Worm (Caenorhabditis elegans) whole organism, early embryonic: ENCODE measurements around the gene F21D12.2.

ENCODE experiments used
- B0310.2 ChIP-seq: sonication (generic microtip); optimal IDR thresholded peaks from 2 replicates; lab custom pipeline; 2016; ENCODE audit warnings: mild to moderate bottlenecking, missing genetic modification characterization, missing compliant biosample characterization
- F13C5.2 ChIP-seq: sonication (generic microtip); optimal IDR thresholded peaks from 2 replicates; lab custom pipeline; 2017; ENCODE audit warnings: mild to moderate bottlenecking, missing genetic modification characterization, inconsistent platforms, missing compliant biosample characterization
- aly-1 ChIP-seq: sonication (generic microtip); optimal IDR thresholded peaks from 2 replicates; lab custom pipeline; 2016; ENCODE audit warnings: missing genetic modification characterization, missing compliant biosample characterization
- ama-1 ChIP-seq: fragments of 150-350 bp; optimal IDR thresholded peaks from 2 replicates; lab custom pipeline; 2014
- ceh-13 ChIP-seq: fragments of 200-800 bp; sonication (Bioruptor generic); optimal IDR thresholded peaks from 2 replicates; lab custom pipeline; 2018; ENCODE audit warnings: mild to moderate bottlenecking, missing genetic modification characterization, missing compliant biosample characterization
- ceh-36 ChIP-seq: sonication (generic microtip); optimal IDR thresholded peaks from 2 replicates; lab custom pipeline; 2016; ENCODE audit warnings: missing genetic modification characterization, inconsistent platforms, missing compliant biosample characterization
- ets-7 ChIP-seq: sonication (generic microtip); optimal IDR thresholded peaks from 2 replicates; lab custom pipeline; 2016; ENCODE audit warnings: missing genotype, missing genetic modification characterization, missing compliant biosample characterization
- flt-1 ChIP-seq: fragments of 200-800 bp; sonication (Bioruptor generic); IDR thresholded peaks from 2 replicates; pipeline ENCODE4 v1.3.6; 2022; ENCODE audit warnings: missing genetic modification characterization, missing compliant biosample characterization
- hmbx-1 ChIP-seq: sonication (generic microtip); optimal IDR thresholded peaks from 2 replicates; lab custom pipeline; 2016; ENCODE audit warnings: mild to moderate bottlenecking, missing genetic modification characterization, missing compliant biosample characterization
- hmg-4 ChIP-seq: fragments of 200-800 bp; sonication (Bioruptor generic); optimal IDR thresholded peaks from 2 replicates; lab custom pipeline; 2018; ENCODE audit warnings: mild to moderate bottlenecking, missing genetic modification characterization, missing compliant biosample characterization
- hnd-1 ChIP-seq: sonication (generic microtip); optimal IDR thresholded peaks from 2 replicates; lab custom pipeline; 2016; ENCODE audit warnings: missing genetic modification characterization, missing compliant biosample characterization
- pes-1 ChIP-seq: fragments of 200-800 bp; sonication (Bioruptor generic); IDR thresholded peaks from 2 replicates; pipeline ENCODE4 v1.3.6; 2022; ENCODE audit warnings: missing genetic modification reagents, missing genetic modification characterization, missing compliant biosample characterization
- scrt-1 ChIP-seq: fragments of 200-800 bp; sonication (Bioruptor generic); IDR thresholded peaks from 2 replicates; pipeline ENCODE4 v1.3.6; 2022; ENCODE audit warnings: missing genetic modification characterization, missing compliant biosample characterization
- sea-1 ChIP-seq: fragments of 200-800 bp; sonication (Bioruptor generic); conservative IDR thresholded peaks from 2 replicates; pipeline ENCODE4 v1.3.6; 2022; ENCODE audit warnings: missing genetic modification characterization, missing compliant biosample characterization
- tbx-11 ChIP-seq: fragments of 200-800 bp; sonication (Bioruptor generic); IDR thresholded peaks from 2 replicates; pipeline ENCODE4 v1.3.6; 2022; ENCODE audit warnings: missing genetic modification characterization, missing compliant biosample characterization
- tbx-37 ChIP-seq: fragments of 200-800 bp; sonication (Bioruptor generic); conservative IDR thresholded peaks from 2 replicates; pipeline ENCODE4 v1.3.6; 2022; ENCODE audit warnings: missing genetic modification reagents, missing genetic modification characterization, missing compliant biosample characterization
- tra-4 ChIP-seq: sonication (generic microtip); optimal IDR thresholded peaks from 2 replicates; lab custom pipeline; 2017; ENCODE audit warnings: missing genetic modification characterization, missing compliant biosample characterization

F21D12.2 gene

ce11 chrII:7317468-7317867 lies at the start of gene F21D12.2:
TSS of gene F21D12.2 (plus strand) at chrII:7317768.
- TF ChIP-seq tra-4 (tag; lab: Kevin White, UChicago) (no peak), scrt-1 (GFP tag; lab: Robert Waterston, UW) (no peak), sea-1 (GFP tag; lab: Robert Waterston, UW) (no peak)

ce11 chrII:7269783-7270182 lies 47.8 kb upstream of the F21D12.2 start:
- TF ChIP-seq ets-7 (tag; lab: Kevin White, UChicago) = no peak

- TF ChIP-seq hmg-4 (GFP tag; lab: Kevin White, UChicago) (no peak), tbx-37 (no peak)
Measured at ce11 chrII:7272513-7272912, 45.1 kb upstream of the F21D12.2 start.

- TF ChIP-seq sea-1 (GFP tag; lab: Robert Waterston, UW) (no peak), ceh-36 (tag; lab: Kevin White, UChicago) (no peak), aly-1 (tag; lab: Kevin White, UChicago) (no peak), hmg-4 (GFP tag; lab: Kevin White, UChicago) (no peak), F13C5.2 (tag; lab: Kevin White, UChicago) (no peak), hnd-1 (tag; lab: Kevin White, UChicago) (no peak), tbx-37 (no peak), ets-7 (tag; lab: Kevin White, UChicago) (no peak), tbx-11 (GFP tag; lab: Robert Waterston, UW) (no peak), tra-4 (tag; lab: Kevin White, UChicago) (no peak), pes-1 (GFP tag; lab: Robert Waterston, UW) (no peak), ceh-13 (GFP tag; lab: Kevin White, UChicago) (no peak), flt-1 (no peak)
Measured at ce11 chrII:7273517-7273916, 44.1 kb upstream of the F21D12.2 start.

- TF ChIP-seq sea-1 (GFP tag; lab: Robert Waterston, UW) (no peak), tbx-11 (GFP tag; lab: Robert Waterston, UW) (no peak), scrt-1 (GFP tag; lab: Robert Waterston, UW) (no peak), F13C5.2 (tag; lab: Kevin White, UChicago) (no peak), ama-1 (lab: Kevin White, UChicago) (no peak), ceh-36 (tag; lab: Kevin White, UChicago) (no peak), pes-1 (GFP tag; lab: Robert Waterston, UW) (no peak), hmg-4 (GFP tag; lab: Kevin White, UChicago) (no peak), tbx-37 (no peak), aly-1 (tag; lab: Kevin White, UChicago) (no peak), hmbx-1 (tag; lab: Kevin White, UChicago) (no peak), B0310.2 (tag; lab: Kevin White, UChicago) (no peak), tra-4 (tag; lab: Kevin White, UChicago) (no peak), ceh-13 (GFP tag; lab: Kevin White, UChicago) (no peak), ets-7 (tag; lab: Kevin White, UChicago) (no peak), flt-1 (no peak)
Measured at ce11 chrII:7277257-7277656, 40.3 kb upstream of the F21D12.2 start.

- no peak for TF ChIP-seq B0310.2 (tag; lab: Kevin White, UChicago)
- no peak for TF ChIP-seq tra-4 (tag; lab: Kevin White, UChicago)
- no peak for TF ChIP-seq flt-1
- TF ChIP-seq ceh-36 (tag; lab: Kevin White, UChicago) = no peak
- no peak for TF ChIP-seq ets-7 (tag; lab: Kevin White, UChicago)
Measured at ce11 chrII:7277925-7278324, 39.6 kb upstream of the F21D12.2 start.

- no peak for TF ChIP-seq tra-4 (tag; lab: Kevin White, UChicago)
- TF ChIP-seq tbx-11 (GFP tag; lab: Robert Waterston, UW) = no peak
- TF ChIP-seq flt-1 = no peak
- no peak for TF ChIP-seq ceh-13 (GFP tag; lab: Kevin White, UChicago)
- TF ChIP-seq sea-1 (GFP tag; lab: Robert Waterston, UW) = no peak
- TF ChIP-seq pes-1 (GFP tag; lab: Robert Waterston, UW) = no peak
- no peak for TF ChIP-seq F13C5.2 (tag; lab: Kevin White, UChicago)
- TF ChIP-seq aly-1 (tag; lab: Kevin White, UChicago) = no peak
Measured at ce11 chrII:7279808-7280207, 37.8 kb upstream of the F21D12.2 start.

- TF ChIP-seq tbx-11 (GFP tag; lab: Robert Waterston, UW) (no peak), B0310.2 (tag; lab: Kevin White, UChicago) (no peak), hnd-1 (tag; lab: Kevin White, UChicago) (no peak), ama-1 (lab: Kevin White, UChicago) (no peak), ets-7 (tag; lab: Kevin White, UChicago) (no peak), tbx-37 (no peak), F13C5.2 (tag; lab: Kevin White, UChicago) (no peak), pes-1 (GFP tag; lab: Robert Waterston, UW) (no peak), flt-1 (no peak), ceh-36 (tag; lab: Kevin White, UChicago) (no peak), hmg-4 (GFP tag; lab: Kevin White, UChicago) (no peak), ceh-13 (GFP tag; lab: Kevin White, UChicago) (no peak), scrt-1 (GFP tag; lab: Robert Waterston, UW) (no peak), sea-1 (GFP tag; lab: Robert Waterston, UW) (no peak)
Measured at ce11 chrII:7280584-7280983, 37.0 kb upstream of the F21D12.2 start.
